Worm (Caenorhabditis elegans) whole organism, L3 larva: ENCODE results near the gene sptl-1.

Source experiments
- lin-39 ChIP-seq: fragments of 150-350 bp; optimal IDR thresholded peaks from 2 replicates; lab custom pipeline; 2018; ENCODE audit warnings: missing biosample characterization, missing genetic modification reagents, missing genetic modification characterization
- mdl-1 ChIP-seq: fragments of 150-350 bp; optimal IDR thresholded peaks from 2 replicates; lab custom pipeline; 2014; ENCODE audit warnings: missing biosample characterization, missing genetic modification characterization
- nhr-77 ChIP-seq: fragments of 150-350 bp; optimal IDR thresholded peaks from 2 replicates; lab custom pipeline; 2014; ENCODE audit warnings: missing biosample characterization, missing genetic modification characterization
- skn-1 ChIP-seq: fragments of 150-350 bp; optimal IDR thresholded peaks from 2 replicates; lab custom pipeline; 2014; ENCODE audit warnings: missing biosample characterization, missing genetic modification characterization

DNA sequence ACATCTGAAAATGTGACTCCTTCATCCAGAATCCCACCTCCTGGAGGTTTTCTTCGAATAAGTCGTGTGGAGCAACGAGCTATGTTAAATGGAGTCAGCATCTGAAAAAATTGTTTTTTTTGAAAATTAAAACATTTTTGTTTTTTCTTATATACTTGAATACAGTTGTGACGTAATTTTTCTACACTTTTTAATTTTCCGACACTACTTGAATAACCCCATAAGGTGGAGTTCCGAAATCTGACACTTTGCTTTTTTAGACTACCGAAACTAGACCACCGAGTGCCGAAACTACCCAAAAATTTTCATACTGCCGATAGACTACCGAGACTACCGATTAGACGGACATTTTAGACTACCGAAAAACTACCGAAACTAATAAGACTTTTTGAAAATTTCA lies 40.0 kb downstream of the sptl-1 start, which contains the start of gene mcat-1:
- no peak for TF ChIP-seq nhr-77 (tag; lab: Kevin White, UChicago)
- TF ChIP-seq lin-39 (tag; lab: Kevin White, UChicago) = no peak
- no peak for TF ChIP-seq mdl-1
- TF ChIP-seq skn-1 = no peak
